Worm (Caenorhabditis elegans): ENCODE measurements around the gene D2096.12.

- TF ChIP-seq unc-62 (GFP tag; optimal IDR thresholded peaks at IDR 0.05), result no peak
- TF ChIP-seq lsy-2 (tag; optimal IDR thresholded peaks at IDR 0.05), result no peak
- TF ChIP-seq unc-39 (tag; optimal IDR thresholded peaks at IDR 0.05), result no peak
- TF ChIP-seq nhr-12 (tag; optimal IDR thresholded peaks at IDR 0.05), result no peak
- no peak for TF ChIP-seq nhr-76 (tag; optimal IDR thresholded peaks at IDR 0.05)
- TF ChIP-seq tbx-8 (GFP tag; optimal IDR thresholded peaks at IDR 0.05), result no peak
- no peak for TF ChIP-seq ztf-11 (tag; optimal IDR thresholded peaks at IDR 0.05)
- TF ChIP-seq snpc-4 (tag; optimal IDR thresholded peaks at IDR 0.05), result no peak
Observed at ce11 chrIV:8369135-8369534, 5.9 kb downstream of the D2096.12 start, which contains the start of gene D2096.6.

Data from whole organism, mixed stage, embryonic.